Worm (Caenorhabditis elegans) whole organism, midembryonic: ENCODE measurements around the gene F38A1.9.
A peak's percentile ranks its signal among the peaks of the same experiment; 100 is the strongest.

Experiments used
- T22C8.4 ChIP-seq: fragments of 200-800 bp; sonication (Bioruptor generic); IDR thresholded peaks from 2 replicates; pipeline ENCODE4 v1.3.6; 2022; ENCODE audit warnings: missing genetic modification characterization, missing compliant biosample characterization
- cog-1 ChIP-seq: sonication (generic microtip); optimal IDR thresholded peaks from 2 replicates; lab custom pipeline; 2016; ENCODE audit warnings: missing genetic modification characterization, missing compliant biosample characterization
- flt-1 ChIP-seq: fragments of 200-800 bp; sonication (Bioruptor generic); IDR thresholded peaks from 2 replicates; pipeline ENCODE4 v1.3.6; 2022; ENCODE audit warnings: missing genetic modification characterization, missing compliant biosample characterization
- klf-2 ChIP-seq: fragments of 200-800 bp; sonication (Bioruptor generic); conservative IDR thresholded peaks from 2 replicates; pipeline ENCODE4 v1.3.6; 2022; ENCODE audit warnings: missing genetic modification reagents, missing genetic modification characterization, missing compliant biosample characterization
- med-1 ChIP-seq: sonication (generic microtip); optimal IDR thresholded peaks from 2 replicates; lab custom pipeline; 2017; ENCODE audit warnings: missing genetic modification characterization, mild to moderate bottlenecking, missing compliant biosample characterization, antibody characterized with exemption, missing genetic modification reagents; ENCODE audit not compliant: insufficient read depth
- ref-1 ChIP-seq: fragments of 200-800 bp; sonication (Bioruptor generic); conservative IDR thresholded peaks from 2 replicates; pipeline ENCODE4 v1.3.6; 2022; ENCODE audit warnings: missing genetic modification reagents, missing genetic modification characterization, missing compliant biosample characterization
- tab-1 ChIP-seq: fragments of 200-800 bp; sonication (Bioruptor generic); IDR thresholded peaks from 2 replicates; pipeline ENCODE4 v1.3.6; 2022; ENCODE audit warnings: missing genetic modification characterization, missing compliant biosample characterization
- ztf-23 ChIP-seq: fragments of 200-800 bp; sonication (Bioruptor generic); IDR thresholded peaks from 2 replicates; pipeline ENCODE4 v1.3.6; 2022; ENCODE audit warnings: missing genetic modification reagents, missing genetic modification characterization, missing compliant biosample characterization
- ztf-29 ChIP-seq: fragments of 200-800 bp; sonication (Bioruptor generic); IDR thresholded peaks from 2 replicates; pipeline ENCODE4 v1.3.6; 2022; ENCODE audit warnings: missing genetic modification reagents, missing genetic modification characterization, missing compliant biosample characterization

Gene F38A1.9

ce11 chrIV:1235785-1236184, 9.4 kb downstream of the F38A1.9 start:
- peak; percentile 67 for TF ChIP-seq T22C8.4 (GFP tag; lab: Robert Waterston, UW)
- no peak for TF ChIP-seq ztf-23 (GFP tag; lab: Robert Waterston, UW)

ce11 chrIV:1234780-1235179, 10.4 kb downstream of the F38A1.9 start:
- TF ChIP-seq ztf-23 (GFP tag; lab: Robert Waterston, UW) (no peak), T22C8.4 (GFP tag; lab: Robert Waterston, UW) (peak; percentile 56)

- TF ChIP-seq tab-1 (GFP tag; lab: Robert Waterston, UW) (no peak), ztf-29 (no peak), T22C8.4 (GFP tag; lab: Robert Waterston, UW) (no peak), ztf-23 (GFP tag; lab: Robert Waterston, UW) (no peak), cog-1 (tag; lab: Kevin White, UChicago) (no peak), klf-2 (GFP tag; lab: Robert Waterston, UW) (no peak), med-1 (GFP tag; lab: Kevin White, UChicago) (no peak), flt-1 (GFP tag; lab: Robert Waterston, UW) (no peak), ref-1 (GFP tag; lab: Robert Waterston, UW) (no peak)
Observed at ce11 chrIV:1232419-1233145, 12.6 kb downstream of the F38A1.9 start.

ce11 chrIV:1231589-1231988, 13.6 kb downstream of the F38A1.9 start, which contains the start of gene W09G12.6:
TSS of gene W09G12.6 (plus strand) at chrIV:1231889.
- TF ChIP-seq flt-1 (GFP tag; lab: Robert Waterston, UW) (no peak), ztf-29 (no peak), ztf-23 (GFP tag; lab: Robert Waterston, UW) (no peak), tab-1 (GFP tag; lab: Robert Waterston, UW) (no peak), klf-2 (GFP tag; lab: Robert Waterston, UW) (no peak), ref-1 (GFP tag; lab: Robert Waterston, UW) (no peak), cog-1 (tag; lab: Kevin White, UChicago) (no peak), med-1 (GFP tag; lab: Kevin White, UChicago) (no peak), T22C8.4 (GFP tag; lab: Robert Waterston, UW) (no peak)

ce11 chrIV:1228675-1229130, 16.4 kb downstream of the F38A1.9 start, which contains the start of gene W09G12.7:
TSS of gene W09G12.7 (plus strand) at chrIV:1229080.
- TF ChIP-seq T22C8.4 (GFP tag; lab: Robert Waterston, UW) (no peak), ztf-29 (no peak)

ce11 chrIV:1225596-1226232, 19.4 kb downstream of the F38A1.9 start, which contains the start of gene W09G12.8:
TSS of gene W09G12.8 (plus strand) at chrIV:1226182.
- TF ChIP-seq ref-1 (GFP tag; lab: Robert Waterston, UW) (no peak), klf-2 (GFP tag; lab: Robert Waterston, UW) (no peak), flt-1 (GFP tag; lab: Robert Waterston, UW) (no peak), ztf-29 (no peak), cog-1 (tag; lab: Kevin White, UChicago) (no peak), T22C8.4 (GFP tag; lab: Robert Waterston, UW) (no peak)

- no peak for TF ChIP-seq tab-1 (GFP tag; lab: Robert Waterston, UW)
- TF ChIP-seq klf-2 (GFP tag; lab: Robert Waterston, UW): no peak
- no peak for TF ChIP-seq T22C8.4 (GFP tag; lab: Robert Waterston, UW)
- no peak for TF ChIP-seq cog-1 (tag; lab: Kevin White, UChicago)
- TF ChIP-seq ref-1 (GFP tag; lab: Robert Waterston, UW): no peak
- TF ChIP-seq flt-1 (GFP tag; lab: Robert Waterston, UW): no peak
Observed at ce11 chrIV:1224781-1225180, 20.4 kb downstream of the F38A1.9 start.

ce11 chrIV:1221167-1221566, 24.0 kb downstream of the F38A1.9 start, which contains the start of gene W09G12.10:
TSS of gene W09G12.10 (minus strand) at chrIV:1221287.
- TF ChIP-seq tab-1 (GFP tag; lab: Robert Waterston, UW): no peak
- TF ChIP-seq klf-2 (GFP tag; lab: Robert Waterston, UW): no peak
- no peak for TF ChIP-seq ztf-29
- no peak for TF ChIP-seq T22C8.4 (GFP tag; lab: Robert Waterston, UW)
- TF ChIP-seq med-1 (GFP tag; lab: Kevin White, UChicago): no peak
- TF ChIP-seq flt-1 (GFP tag; lab: Robert Waterston, UW): no peak
- TF ChIP-seq cog-1 (tag; lab: Kevin White, UChicago): no peak
- no peak for TF ChIP-seq ztf-23 (GFP tag; lab: Robert Waterston, UW)
- TF ChIP-seq ref-1 (GFP tag; lab: Robert Waterston, UW): no peak

ce11 chrIV:1216290-1216689, 28.9 kb downstream of the F38A1.9 start, which contains the start of gene W09G12.9:
TSS of gene W09G12.9 (plus strand) at chrIV:1216590.
- TF ChIP-seq flt-1 (GFP tag; lab: Robert Waterston, UW) (no peak), ztf-23 (GFP tag; lab: Robert Waterston, UW) (no peak), ztf-29 (no peak), cog-1 (tag; lab: Kevin White, UChicago) (no peak), tab-1 (GFP tag; lab: Robert Waterston, UW) (no peak), ref-1 (GFP tag; lab: Robert Waterston, UW) (no peak), T22C8.4 (GFP tag; lab: Robert Waterston, UW) (no peak), med-1 (GFP tag; lab: Kevin White, UChicago) (no peak), klf-2 (GFP tag; lab: Robert Waterston, UW) (no peak)
